Fruit fly (Drosophila melanogaster) whole organism: ENCODE results near the gene CG10793.

Source experiments
- CG8478 ChIP-seq: fragments of >200 bp; optimal IDR thresholded peaks from 2 replicates; lab custom pipeline; 2018; ENCODE audit warnings: inconsistent platforms
- Dll ChIP-seq: fragments of >200 bp; optimal IDR thresholded peaks from 2 replicates; lab custom pipeline; 2017
- pan ChIP-seq: fragments of >200 bp; optimal IDR thresholded peaks from 2 replicates; lab custom pipeline; 2017

dm6 chrX:3361675-3362074, 45.5 kb upstream of the CG10793 start:
- no peak for TF ChIP-seq CG8478 (lab: Kevin White, UChicago)
- TF ChIP-seq Dll (lab: Kevin White, UChicago), result no peak
- TF ChIP-seq pan (lab: Kevin White, UChicago), result no peak
